Worm (Caenorhabditis elegans) whole organism, young adult: ENCODE results near the gene srlf-20.

Experiments used
- B0019.2 ChIP-seq: fragments of 200-800 bp; sonication (Bioruptor generic); conservative IDR thresholded peaks from 2 replicates; pipeline ENCODE4 v1.3.6; 2022; ENCODE audit warnings: missing genetic modification reagents, missing genetic modification characterization, missing compliant biosample characterization
- F22D6.2 ChIP-seq: sonication (generic microtip); optimal IDR thresholded peaks from 2 replicates; lab custom pipeline; 2016; ENCODE audit warnings: mild to moderate bottlenecking, missing genetic modification characterization, missing compliant biosample characterization
- F39B2.1 ChIP-seq: fragments of 200-800 bp; sonication (Bioruptor generic); IDR thresholded peaks from 2 replicates; pipeline ENCODE4 v1.3.6; 2022; ENCODE audit warnings: missing genetic modification reagents, missing genetic modification characterization, missing compliant biosample characterization
- F57A8.1 ChIP-seq: fragments of 200-800 bp; sonication (Bioruptor generic); optimal IDR thresholded peaks from 2 replicates; lab custom pipeline; 2018; ENCODE audit warnings: mild to moderate bottlenecking, missing genetic modification characterization, moderate library complexity, missing compliant biosample characterization
- T26A5.8 ChIP-seq: sonication (generic microtip); optimal IDR thresholded peaks from 2 replicates; lab custom pipeline; 2016; ENCODE audit warnings: missing genetic modification characterization, missing compliant biosample characterization
- ama-1 ChIP-seq, 3 experiments: fragments of 150-350 bp in 1 of 3; sonication (generic microtip) in 2 of 3; optimal IDR thresholded peaks; 2 replicates each; lab custom pipeline; 2014 to 2018; ENCODE audit warnings: missing biosample characterization in 2 of 3, missing genetic modification characterization in 2 of 3, missing genetic modification reagents in 2 of 3
- atf-7 ChIP-seq: sonication (generic microtip); optimal IDR thresholded peaks from 2 replicates; lab custom pipeline; 2017; ENCODE audit warnings: mild to moderate bottlenecking, missing genetic modification characterization, missing compliant biosample characterization
- cebp-1 ChIP-seq, 2 experiments: fragments of 200-800 bp in 1 of 2; sonication (Bioruptor generic) in 1 of 2; sonication (generic microtip) in 1 of 2; IDR thresholded peaks in 1 of 2; optimal IDR thresholded peaks in 1 of 2; 2 replicates each; pipeline versions ENCODE4 v1.3.6 to Lab custom; 2017 to 2022; ENCODE audit warnings: missing compliant biosample characterization in 2 of 2, missing genetic modification characterization in 2 of 2, mild to moderate bottlenecking in 1 of 2, missing genetic modification reagents in 1 of 2, moderate library complexity in 1 of 2
- ceh-100 ChIP-seq: fragments of 200-800 bp; sonication (Bioruptor generic); IDR thresholded peaks from 2 replicates; pipeline ENCODE4 v1.3.6; 2022; ENCODE audit warnings: missing genetic modification reagents, missing genetic modification characterization, missing compliant biosample characterization
- ceh-91 ChIP-seq: fragments of 200-800 bp; sonication (Bioruptor generic); IDR thresholded peaks from 2 replicates; pipeline ENCODE4 v1.3.6; 2022; ENCODE audit warnings: missing genetic modification reagents, missing genetic modification characterization, missing compliant biosample characterization
- dpl-1 ChIP-seq: fragments of 150-350 bp; optimal IDR thresholded peaks from 2 replicates; lab custom pipeline; 2014; ENCODE audit warnings: missing biosample characterization, missing genetic modification reagents, missing genetic modification characterization
- egl-18 ChIP-seq: fragments of 200-800 bp; sonication (Bioruptor generic); IDR thresholded peaks from 2 replicates; pipeline ENCODE4 v1.3.6; 2022; ENCODE audit warnings: missing genetic modification reagents, missing genetic modification characterization, missing compliant biosample characterization
- egl-44 ChIP-seq: fragments of 200-800 bp; sonication (Bioruptor generic); IDR thresholded peaks from 2 replicates; pipeline ENCODE4 v1.3.6; 2022; ENCODE audit warnings: missing genetic modification reagents, missing genetic modification characterization, missing compliant biosample characterization
- gei-17 ChIP-seq: fragments of 200-800 bp; sonication (Bioruptor generic); optimal IDR thresholded peaks from 2 replicates; lab custom pipeline; 2018; ENCODE audit warnings: mild to moderate bottlenecking, missing genetic modification characterization, missing compliant biosample characterization
- hmg-1.2 ChIP-seq: fragments of 200-800 bp; sonication (Bioruptor generic); IDR thresholded peaks from 2 replicates; pipeline ENCODE4 v1.3.6; 2022; ENCODE audit warnings: missing genetic modification reagents, missing genetic modification characterization, missing compliant biosample characterization
- hmg-20 ChIP-seq: fragments of 200-800 bp; sonication (Bioruptor generic); IDR thresholded peaks from 2 replicates; pipeline ENCODE4 v1.3.6; 2022; ENCODE audit warnings: missing genetic modification reagents, missing genetic modification characterization, missing compliant biosample characterization
- hrde-1 ChIP-seq: sonication (generic microtip); optimal IDR thresholded peaks from 2 replicates; lab custom pipeline; 2016; ENCODE audit warnings: missing genetic modification characterization, mild to moderate bottlenecking, missing compliant biosample characterization, moderate library complexity, missing genotype, missing genetic modification reagents, borderline replicate concordance
- lag-1 ChIP-seq: fragments of 200-800 bp; sonication (Bioruptor generic); IDR thresholded peaks from 2 replicates; pipeline ENCODE4 v1.3.6; 2022; ENCODE audit warnings: missing genetic modification reagents, missing genetic modification characterization, missing compliant biosample characterization
- let-607 ChIP-seq, 2 experiments: fragments of 200-800 bp in 1 of 2; sonication (Bioruptor generic) in 1 of 2; sonication (generic microtip) in 1 of 2; optimal IDR thresholded peaks; 2 replicates each; lab custom pipeline; 2016 to 2018; ENCODE audit warnings: mild to moderate bottlenecking in 2 of 2, missing compliant biosample characterization in 2 of 2, missing genetic modification characterization in 2 of 2, moderate library complexity in 2 of 2, missing genotype in 1 of 2
- lin-40 ChIP-seq: sonication (generic microtip); optimal IDR thresholded peaks from 2 replicates; lab custom pipeline; 2016; ENCODE audit warnings: missing genetic modification characterization, mild to moderate bottlenecking, missing compliant biosample characterization, missing genotype, missing genetic modification reagents
- lir-1 ChIP-seq: fragments of 200-800 bp; sonication (Bioruptor generic); conservative IDR thresholded peaks from 2 replicates; pipeline ENCODE4 v1.3.6; 2022; ENCODE audit warnings: missing genetic modification reagents, missing genetic modification characterization, missing compliant biosample characterization
- madf-10 ChIP-seq: sonication (generic microtip); optimal IDR thresholded peaks from 2 replicates; lab custom pipeline; 2016; ENCODE audit warnings: mild to moderate bottlenecking, missing genetic modification characterization, missing compliant biosample characterization
- mel-28 ChIP-seq: sonication (generic microtip); optimal IDR thresholded peaks from 2 replicates; lab custom pipeline; 2016; ENCODE audit warnings: borderline replicate concordance, mild to moderate bottlenecking, missing genetic modification characterization, missing compliant biosample characterization
- nfya-1 ChIP-seq: sonication (generic microtip); optimal IDR thresholded peaks from 2 replicates; lab custom pipeline; 2017; ENCODE audit warnings: antibody characterized with exemption, missing compliant biosample characterization, missing genetic modification characterization, borderline replicate concordance; ENCODE audit not compliant: insufficient read depth
- nhr-80 ChIP-seq: sonication (generic microtip); optimal IDR thresholded peaks from 2 replicates; lab custom pipeline; 2016; ENCODE audit warnings: missing genetic modification characterization, missing compliant biosample characterization
- pha-4 ChIP-seq: fragments of 150-350 bp; sonication (generic microtip); optimal IDR thresholded peaks from 2 replicates; lab custom pipeline; 2014; ENCODE audit warnings: missing biosample characterization, missing genetic modification reagents, missing genetic modification characterization
- rec-8 ChIP-seq, 2 experiments: sonication (generic microtip); optimal IDR thresholded peaks; 2 replicates each; lab custom pipeline; 2016; ENCODE audit warnings: mild to moderate bottlenecking in 2 of 2, missing genetic modification characterization in 2 of 2, missing genetic modification reagents in 2 of 2, missing genotype in 2 of 2, missing biosample characterization in 1 of 2, missing compliant biosample characterization in 1 of 2, moderate library complexity in 1 of 2
- rpc-1 ChIP-seq, 2 experiments: fragments of 150-350 bp in 1 of 2; sonication (generic microtip) in 1 of 2; optimal IDR thresholded peaks; 2 replicates each; lab custom pipeline; 2014 to 2018; ENCODE audit warnings: missing biosample characterization in 1 of 2, missing genetic modification characterization in 1 of 2, missing genetic modification reagents in 1 of 2, missing genotype in 1 of 2
- snpc-1.1 ChIP-seq: sonication (generic microtip); optimal IDR thresholded peaks from 2 replicates; lab custom pipeline; 2017; ENCODE audit warnings: missing genetic modification characterization, mild to moderate bottlenecking, missing compliant biosample characterization, antibody characterized with exemption, moderate library complexity, missing genotype, missing genetic modification reagents; ENCODE audit not compliant: insufficient read depth
- snpc-3.4 ChIP-seq: sonication (generic microtip); optimal IDR thresholded peaks from 2 replicates; lab custom pipeline; 2017; ENCODE audit warnings: missing genetic modification characterization, mild to moderate bottlenecking, missing compliant biosample characterization, antibody characterized with exemption, moderate library complexity, missing genotype, missing genetic modification reagents
- snpc-4 ChIP-seq, 5 experiments: fragments of 150-350 bp in 1 of 5; sonication (generic microtip) in 4 of 5; optimal IDR thresholded peaks; 2 replicates each; lab custom pipeline; 2014 to 2018; ENCODE audit warnings: missing genetic modification characterization in 5 of 5, missing biosample characterization in 3 of 5, antibody characterized with exemption in 2 of 5, mild to moderate bottlenecking in 2 of 5, missing compliant biosample characterization in 2 of 5, missing genotype in 2 of 5, moderate library complexity in 2 of 5, missing genetic modification reagents in 1 of 5
- tbx-9 ChIP-seq: sonication (generic microtip); optimal IDR thresholded peaks from 2 replicates; lab custom pipeline; 2016; ENCODE audit warnings: borderline replicate concordance, missing genetic modification characterization, inconsistent platforms, missing compliant biosample characterization
- ztf-25 ChIP-seq: fragments of 200-800 bp; sonication (Bioruptor generic); IDR thresholded peaks from 2 replicates; pipeline ENCODE4 v1.3.6; 2022; ENCODE audit warnings: missing genetic modification reagents, missing genetic modification characterization, missing compliant biosample characterization
- ztf-28 ChIP-seq: fragments of 200-800 bp; sonication (Bioruptor generic); IDR thresholded peaks from 2 replicates; pipeline ENCODE4 v1.3.6; 2022; ENCODE audit warnings: missing genetic modification reagents, missing genetic modification characterization, missing compliant biosample characterization

Gene srlf-20

DNA sequence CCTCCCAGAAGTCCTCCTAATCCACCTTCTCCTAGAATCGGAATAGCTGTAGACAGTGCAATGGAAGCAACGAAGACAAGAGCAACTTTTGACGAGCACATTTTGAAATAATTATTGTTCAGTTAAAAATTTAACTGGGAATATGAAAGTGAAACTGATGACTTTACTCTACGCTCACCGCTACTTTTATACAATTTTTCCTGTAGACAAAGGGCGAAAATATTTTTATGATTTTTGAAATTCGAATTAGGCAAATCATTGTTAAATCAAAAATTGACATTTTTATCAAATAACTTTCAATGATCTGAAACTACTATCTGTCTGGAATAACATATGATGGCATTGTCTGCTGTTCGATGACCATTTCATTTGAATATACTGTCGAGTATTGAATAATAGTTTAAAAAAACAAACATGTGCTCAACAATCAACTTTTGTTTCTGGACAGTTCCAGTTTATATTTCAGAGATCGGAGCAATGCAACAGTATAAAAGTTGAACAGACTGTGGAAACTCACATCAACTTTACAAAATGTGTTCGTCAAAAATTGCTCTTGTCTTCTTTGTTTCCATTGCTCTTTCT lies at the start of gene srlf-20, which contains the start of gene srlf-23:
Gene srlf-20, plus strand, starts transcription at position 532 of the 582 bp plus-strand sequence.
Gene srlf-23, minus strand, starts transcription at position 101 of the 582 bp plus-strand sequence.
- TF ChIP-seq lag-1 (GFP tag; lab: Robert Waterston, UW), result no peak
- no peak for TF ChIP-seq egl-44
- TF ChIP-seq rpc-1 (optimal IDR thresholded peaks at IDR 0.05; lab: Kevin White, UChicago), result no peak
- no peak for TF ChIP-seq rpc-1 (tag; optimal IDR thresholded peaks at IDR 0.05; lab: Kevin White, UChicago)
- TF ChIP-seq cebp-1 (GFP tag; IDR thresholded peaks at IDR 0.05; lab: Robert Waterston, UW), result no peak
- TF ChIP-seq cebp-1 (tag; optimal IDR thresholded peaks at IDR 0.05; lab: Kevin White, UChicago), result no peak
- no peak for TF ChIP-seq ceh-100 (GFP tag; lab: Robert Waterston, UW)
- TF ChIP-seq ama-1 (optimal IDR thresholded peaks at IDR 0.05; lab: Kevin White, UChicago), result no peak
- TF ChIP-seq ama-1 (GFP tag; optimal IDR thresholded peaks at IDR 0.05; lab: Kevin White, UChicago), result no peak
- TF ChIP-seq snpc-3.4, result no peak
- no peak for TF ChIP-seq snpc-4 (GFP tag; optimal IDR thresholded peaks at IDR 0.05; lab: Kevin White, UChicago)
- TF ChIP-seq snpc-4 (tag; optimal IDR thresholded peaks at IDR 0.05; lab: Kevin White, UChicago), result no peak
- no peak for TF ChIP-seq nhr-80
- no peak for TF ChIP-seq T26A5.8 (tag; lab: Kevin White, UChicago)
- no peak for TF ChIP-seq nfya-1 (tag; lab: Kevin White, UChicago)
- TF ChIP-seq rec-8 (tag; optimal IDR thresholded peaks at IDR 0.05; lab: Kevin White, UChicago), result no peak
- no peak for TF ChIP-seq pha-4 (tag; lab: Kevin White, UChicago)

- no peak for TF ChIP-seq atf-7 (tag; lab: Kevin White, UChicago)
- TF ChIP-seq madf-10 (tag; lab: Kevin White, UChicago), result no peak
- no peak for TF ChIP-seq ztf-28 (GFP tag; lab: Robert Waterston, UW)
These were observed 46.2 kb upstream of the srlf-20 start, which contains the start of gene srbc-13 for ce11 chrV:847521-847920. Gene srbc-13, plus strand, starts transcription at chrV:847821.

DNA sequence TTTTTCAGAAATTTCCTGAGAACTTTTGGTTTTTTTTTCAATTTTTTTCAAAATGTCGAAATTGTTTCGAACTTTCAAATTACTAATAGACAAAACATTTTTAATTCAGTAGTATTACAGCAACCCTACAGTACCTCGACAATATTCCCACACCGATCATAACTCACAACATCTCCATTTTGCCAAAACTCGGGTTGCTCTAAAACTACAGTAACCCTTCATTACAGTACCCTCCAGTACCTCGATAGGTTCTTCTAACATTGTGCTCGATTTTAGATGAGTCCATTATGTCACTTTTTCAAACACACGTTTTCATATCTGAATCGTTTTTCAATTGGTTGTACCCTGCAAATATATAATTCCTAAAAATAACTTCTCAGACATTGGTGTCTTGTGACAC lies 44.7 kb upstream of the srlf-20 start:
- TF ChIP-seq lin-40 (tag; lab: Kevin White, UChicago) (no peak), F39B2.1 (GFP tag; lab: Robert Waterston, UW) (no peak), let-607 (tag; optimal IDR thresholded peaks at IDR 0.05; lab: Kevin White, UChicago) (no peak), egl-44 (no peak), ztf-25 (GFP tag; lab: Robert Waterston, UW) (no peak), F57A8.1 (GFP tag; lab: Kevin White, UChicago) (no peak), hrde-1 (tag; lab: Kevin White, UChicago) (no peak)

ce11 chrV:849512-849911 lies 44.3 kb upstream of the srlf-20 start, which contains the start of gene srbc-12:
Gene srbc-12, plus strand, starts transcription at chrV:849812.
- TF ChIP-seq snpc-1.1 (no peak), egl-18 (GFP tag; lab: Robert Waterston, UW) (no peak), ztf-28 (GFP tag; lab: Robert Waterston, UW) (no peak), hmg-20 (GFP tag; lab: Robert Waterston, UW) (no peak), ceh-91 (no peak), B0019.2 (GFP tag; lab: Robert Waterston, UW) (no peak), dpl-1 (GFP tag; lab: Kevin White, UChicago) (no peak), T26A5.8 (tag; lab: Kevin White, UChicago) (no peak), F22D6.2 (tag; lab: Kevin White, UChicago) (no peak), nfya-1 (tag; lab: Kevin White, UChicago) (no peak), mel-28 (tag; lab: Kevin White, UChicago) (no peak), rec-8 (tag; optimal IDR thresholded peaks at IDR 0.05; lab: Kevin White, UChicago) (no peak), tbx-9 (no peak), hmg-1.2 (GFP tag; lab: Robert Waterston, UW) (no peak), lir-1 (GFP tag; lab: Robert Waterston, UW) (no peak), gei-17 (GFP tag; lab: Kevin White, UChicago) (no peak)
